Worm (Caenorhabditis elegans): ENCODE measurements around the gene cfp-1.

Gene cfp-1

ce11 chrIV:14046777-14047176 is 30.5 kb upstream of the cfp-1 start:
- TF ChIP-seq Y75B8A.6 (GFP tag; IDR thresholded peaks at IDR 0.05), result no peak
- peak in 1 of 2 experiments; percentile 8 for TF ChIP-seq mdl-1 (tag; optimal IDR thresholded peaks at IDR 0.05)

DNA sequence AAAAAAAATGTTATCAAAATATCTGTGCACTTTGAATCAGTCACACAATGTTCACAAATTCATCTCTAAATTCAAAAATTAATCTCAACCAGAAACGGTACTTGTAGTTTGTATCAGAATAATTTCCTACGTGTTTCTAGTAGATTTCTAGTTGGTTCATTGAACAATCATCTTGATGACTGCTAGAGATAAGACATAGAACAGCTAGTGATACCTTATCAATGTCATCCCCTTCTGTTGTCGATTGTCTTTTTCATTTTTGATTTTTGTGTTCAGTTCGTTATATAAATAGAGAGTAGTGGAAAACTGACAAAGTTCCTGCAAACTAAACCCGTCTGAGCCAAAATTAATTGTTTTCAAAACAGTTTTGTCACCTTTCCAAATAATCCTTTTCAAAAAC is 26.8 kb upstream of the cfp-1 start:
- TF ChIP-seq duxl-1 (tag; optimal IDR thresholded peaks at IDR 0.05; ENCODE audit: poor library complexity) (no peak), dve-1 (tag; optimal IDR thresholded peaks at IDR 0.05; ENCODE audit: insufficient read depth) (peak; percentile 71), daf-19 (GFP tag; conservative IDR thresholded peaks at IDR 0.05) (no peak), ztf-7 (tag; optimal IDR thresholded peaks at IDR 0.05) (no peak), aly-2 (tag; optimal IDR thresholded peaks at IDR 0.05) (no peak), ceh-82 (tag; optimal IDR thresholded peaks at IDR 0.05) (no peak), jun-1 (tag; optimal IDR thresholded peaks at IDR 0.05) (no peak), F49E8.2 (tag; optimal IDR thresholded peaks at IDR 0.05; ENCODE audit: borderline replicate concordance) (no peak), nhr-28 (tag; optimal IDR thresholded peaks at IDR 0.05) (peak; percentile 99), egl-43 (GFP tag; IDR thresholded peaks at IDR 0.05) (no peak), gei-8 (GFP tag; optimal IDR thresholded peaks at IDR 0.05) (no peak), rbr-2 (tag; optimal IDR thresholded peaks at IDR 0.05) (no peak), zip-11 (GFP tag; IDR thresholded peaks at IDR 0.05) (no peak), pha-4 (GFP tag; IDR thresholded peaks at IDR 0.05) (no peak), pha-4 (tag; optimal IDR thresholded peaks at IDR 0.05) (no peak), daf-12 (tag; optimal IDR thresholded peaks at IDR 0.05) (no peak), hlh-11 (tag; optimal IDR thresholded peaks at IDR 0.05) (no peak), ceh-32 (tag; optimal IDR thresholded peaks at IDR 0.05; ENCODE audit: poor library complexity) (no peak), php-3 (GFP tag; IDR thresholded peaks at IDR 0.05) (no peak), lin-1 (GFP tag; IDR thresholded peaks at IDR 0.05) (no peak), lir-3 (tag; optimal IDR thresholded peaks at IDR 0.05) (no peak), fos-1 (tag; optimal IDR thresholded peaks at IDR 0.05) (no peak), hlh-30 (tag; optimal IDR thresholded peaks at IDR 0.05; ENCODE audit: insufficient read depth) (no peak), tag-97 (GFP tag; IDR thresholded peaks at IDR 0.05) (no peak), unc-130 (GFP tag; optimal IDR thresholded peaks at IDR 0.05) (no peak), skn-1 (tag; optimal IDR thresholded peaks at IDR 0.05) (no peak), attf-4 (tag; optimal IDR thresholded peaks at IDR 0.05) (no peak), ceh-20 (GFP tag; IDR thresholded peaks at IDR 0.05) (no peak), saeg-2 (GFP tag; IDR thresholded peaks at IDR 0.05) (no peak), daf-16 (GFP tag; optimal IDR thresholded peaks at IDR 0.05) (no peak), daf-16 (tag; optimal IDR thresholded peaks at IDR 0.05) (peak; percentile 63), dmd-6 (GFP tag; IDR thresholded peaks at IDR 0.05) (peak; percentile 72), hif-1 (tag; optimal IDR thresholded peaks at IDR 0.05) (peak in 1 of 2 experiments; percentile 88), Y105C5A.15 (GFP tag; IDR thresholded peaks at IDR 0.05) (no peak), Y5F2A.4 (GFP tag; optimal IDR thresholded peaks at IDR 0.05) (no peak), Y48G9A.11 (GFP tag; IDR thresholded peaks at IDR 0.05) (no peak), nhr-48 (tag; optimal IDR thresholded peaks at IDR 0.05) (no peak), fkh-10 (GFP tag; optimal IDR thresholded peaks at IDR 0.05) (no peak), pqm-1 (tag; optimal IDR thresholded peaks at IDR 0.05) (peak; percentile 52), F26F4.8 (GFP tag; conservative IDR thresholded peaks at IDR 0.05) (no peak)

Measured in whole organism, L4 larva.